Worm (Caenorhabditis elegans) whole organism, mixed stage, embryonic: ENCODE results near the gene F45G2.7.
A peak's percentile ranks its signal among the peaks of the same experiment; 100 is the strongest.

Source experiments
- M03D4.4 ChIP-seq: sonication (generic microtip); optimal IDR thresholded peaks from 2 replicates; lab custom pipeline; 2017; ENCODE audit warnings: mild to moderate bottlenecking, missing genetic modification characterization, missing compliant biosample characterization
- bed-3 ChIP-seq: fragments of 200-800 bp; sonication (Bioruptor generic); optimal IDR thresholded peaks from 3 replicates; lab custom pipeline; 2018; ENCODE audit warnings: mild to moderate bottlenecking, missing genetic modification characterization, moderate library complexity, missing compliant biosample characterization
- blmp-1 ChIP-seq: fragments of 150-350 bp; optimal IDR thresholded peaks from 2 replicates; lab custom pipeline; 2014; ENCODE audit warnings: missing biosample characterization, missing genetic modification characterization
- ceh-39 ChIP-seq: fragments of 150-350 bp; optimal IDR thresholded peaks from 2 replicates; lab custom pipeline; 2014; ENCODE audit warnings: missing biosample characterization, missing genetic modification characterization
- ceh-43 ChIP-seq: fragments of 200-800 bp; sonication (Bioruptor generic); optimal IDR thresholded peaks from 2 replicates; lab custom pipeline; 2018; ENCODE audit warnings: mild to moderate bottlenecking, missing genetic modification characterization, moderate library complexity, missing compliant biosample characterization
- ceh-83 ChIP-seq: fragments of 200-800 bp; sonication (Bioruptor generic); optimal IDR thresholded peaks from 2 replicates; lab custom pipeline; 2018; ENCODE audit warnings: mild to moderate bottlenecking, missing genetic modification characterization, missing compliant biosample characterization
- ces-1 ChIP-seq: fragments of 150-350 bp; optimal IDR thresholded peaks from 2 replicates; lab custom pipeline; 2014; ENCODE audit warnings: missing biosample characterization, missing genetic modification reagents, missing genetic modification characterization
- cnd-1 ChIP-seq: fragments of 200-800 bp; sonication (Bioruptor generic); optimal IDR thresholded peaks from 2 replicates; lab custom pipeline; 2018; ENCODE audit warnings: mild to moderate bottlenecking, missing genetic modification characterization, missing compliant biosample characterization
- drap-1 ChIP-seq: fragments of 200-800 bp; sonication (Bioruptor generic); optimal IDR thresholded peaks from 3 replicates; lab custom pipeline; 2018; ENCODE audit warnings: mild to moderate bottlenecking, missing genetic modification characterization, missing compliant biosample characterization
- elt-1 ChIP-seq: sonication (generic microtip); optimal IDR thresholded peaks from 2 replicates; lab custom pipeline; 2017; ENCODE audit warnings: missing genetic modification characterization, mild to moderate bottlenecking, missing compliant biosample characterization, antibody characterized with exemption, moderate library complexity, borderline replicate concordance; ENCODE audit not compliant: insufficient read depth
- elt-3 ChIP-seq: fragments of 150-350 bp; optimal IDR thresholded peaks from 2 replicates; lab custom pipeline; 2014; ENCODE audit warnings: missing biosample characterization, missing genetic modification characterization
- flh-1 ChIP-seq: fragments of 200-800 bp; sonication (Bioruptor generic); optimal IDR thresholded peaks from 2 replicates; lab custom pipeline; 2018; ENCODE audit warnings: mild to moderate bottlenecking, missing genetic modification characterization, moderate library complexity, missing compliant biosample characterization
- ham-2 ChIP-seq: fragments of 200-800 bp; sonication (Bioruptor generic); optimal IDR thresholded peaks from 2 replicates; lab custom pipeline; 2018; ENCODE audit warnings: mild to moderate bottlenecking, missing genetic modification characterization, missing compliant biosample characterization
- hlh-1 ChIP-seq: fragments of 150-350 bp; optimal IDR thresholded peaks from 2 replicates; lab custom pipeline; 2014; ENCODE audit warnings: missing biosample characterization, missing genetic modification reagents, missing genetic modification characterization
- lin-13 ChIP-seq: fragments of 150-350 bp; optimal IDR thresholded peaks from 2 replicates; lab custom pipeline; 2014; ENCODE audit warnings: missing biosample characterization, missing genetic modification characterization
- lin-32 ChIP-seq: fragments of 200-800 bp; sonication (Bioruptor generic); optimal IDR thresholded peaks from 2 replicates; lab custom pipeline; 2018; ENCODE audit warnings: mild to moderate bottlenecking, missing genetic modification characterization, missing compliant biosample characterization
- lsy-2 ChIP-seq: fragments of 150-350 bp; optimal IDR thresholded peaks from 2 replicates; lab custom pipeline; 2014; ENCODE audit warnings: missing biosample characterization, missing genetic modification characterization
- mab-5 ChIP-seq: fragments of 150-350 bp; optimal IDR thresholded peaks from 2 replicates; lab custom pipeline; 2014; ENCODE audit warnings: missing biosample characterization, missing genetic modification characterization
- mls-2 ChIP-seq: sonication (generic microtip); optimal IDR thresholded peaks from 2 replicates; lab custom pipeline; 2016; ENCODE audit warnings: mild to moderate bottlenecking, missing genetic modification characterization, moderate library complexity, missing compliant biosample characterization
- nhr-12 ChIP-seq: fragments of 150-350 bp; optimal IDR thresholded peaks from 2 replicates; lab custom pipeline; 2014; ENCODE audit warnings: missing biosample characterization, missing genetic modification characterization
- nhr-2 ChIP-seq: fragments of 150-350 bp; optimal IDR thresholded peaks from 2 replicates; lab custom pipeline; 2014; ENCODE audit warnings: missing biosample characterization, missing genetic modification characterization
- nhr-237 ChIP-seq: fragments of 150-350 bp; optimal IDR thresholded peaks from 2 replicates; lab custom pipeline; 2014; ENCODE audit warnings: missing biosample characterization, missing genetic modification characterization
- nhr-28 ChIP-seq: fragments of 150-350 bp; optimal IDR thresholded peaks from 2 replicates; lab custom pipeline; 2014; ENCODE audit warnings: missing biosample characterization, missing genetic modification characterization
- nhr-76 ChIP-seq: sonication (generic microtip); optimal IDR thresholded peaks from 2 replicates; lab custom pipeline; 2017; ENCODE audit warnings: missing biosample characterization, missing genetic modification characterization
- pha-4 ChIP-seq: fragments of 150-350 bp; optimal IDR thresholded peaks from 2 replicates; lab custom pipeline; 2018; ENCODE audit warnings: missing biosample characterization, missing genetic modification reagents, missing genetic modification characterization
- sem-2 ChIP-seq: fragments of 200-800 bp; sonication (Bioruptor generic); optimal IDR thresholded peaks from 2 replicates; lab custom pipeline; 2018; ENCODE audit warnings: mild to moderate bottlenecking, missing genetic modification characterization, missing compliant biosample characterization
- snpc-4 ChIP-seq: fragments of 150-350 bp; optimal IDR thresholded peaks from 2 replicates; lab custom pipeline; 2014; ENCODE audit warnings: missing biosample characterization, missing genetic modification characterization
- sptf-1 ChIP-seq: sonication (generic microtip); optimal IDR thresholded peaks from 2 replicates; lab custom pipeline; 2017; ENCODE audit warnings: mild to moderate bottlenecking, missing genetic modification characterization, moderate library complexity, missing compliant biosample characterization
- tbx-8 ChIP-seq: fragments of 200-800 bp; sonication (Bioruptor generic); optimal IDR thresholded peaks from 2 replicates; lab custom pipeline; 2018; ENCODE audit warnings: mild to moderate bottlenecking, missing genetic modification characterization, moderate library complexity, missing compliant biosample characterization
- unc-120 ChIP-seq: sonication (generic microtip); optimal IDR thresholded peaks from 2 replicates; lab custom pipeline; 2017; ENCODE audit warnings: missing genetic modification characterization, missing compliant biosample characterization; ENCODE audit not compliant: poor library complexity, severe bottlenecking
- unc-39 ChIP-seq: fragments of 150-350 bp; optimal IDR thresholded peaks from 2 replicates; lab custom pipeline; 2014; ENCODE audit warnings: missing biosample characterization, missing genetic modification characterization
- unc-62 ChIP-seq: fragments of 150-350 bp; optimal IDR thresholded peaks from 2 replicates; lab custom pipeline; 2014; ENCODE audit warnings: missing biosample characterization, missing genetic modification reagents, missing genetic modification characterization
- zip-8 ChIP-seq: fragments of 150-350 bp; optimal IDR thresholded peaks from 2 replicates; lab custom pipeline; 2014; ENCODE audit warnings: missing biosample characterization, missing genetic modification characterization
- ztf-11 ChIP-seq: fragments of 150-350 bp; optimal IDR thresholded peaks from 2 replicates; lab custom pipeline; 2014; ENCODE audit warnings: missing biosample characterization, missing genetic modification characterization

The F45G2.7 gene

DNA sequence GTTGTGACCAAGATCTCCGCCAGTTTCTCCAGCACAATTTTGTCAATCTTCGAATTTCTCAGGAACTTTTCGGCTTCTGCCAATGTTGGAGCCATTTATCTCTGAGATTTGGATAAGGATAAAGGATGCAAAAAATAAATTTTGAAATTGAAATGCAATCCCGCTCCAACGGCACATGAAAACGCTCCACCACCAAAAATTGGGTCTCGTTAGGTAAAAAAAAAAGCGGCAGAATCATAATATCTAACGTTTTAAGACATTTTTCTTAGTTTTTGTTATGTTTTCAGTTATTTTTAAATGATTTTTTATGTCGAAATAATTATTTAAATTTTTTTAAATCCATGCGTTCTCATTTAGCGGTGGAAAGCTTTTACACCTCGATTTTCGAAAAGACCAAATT lies at the start of gene F45G2.7:
F45G2.7 (minus strand) TSS at position 101 of the 400 bp plus-strand sequence.
- TF ChIP-seq lin-32 (GFP tag; lab: Kevin White, UChicago) (no peak), elt-1 (tag; lab: Kevin White, UChicago) (no peak), ztf-11 (tag; lab: Kevin White, UChicago) (no peak), ceh-83 (GFP tag; lab: Kevin White, UChicago) (no peak), nhr-76 (tag; lab: Kevin White, UChicago) (no peak), unc-62 (GFP tag; lab: Kevin White, UChicago) (no peak), flh-1 (no peak), M03D4.4 (tag; lab: Kevin White, UChicago) (no peak), snpc-4 (no peak), nhr-28 (no peak), nhr-12 (tag; lab: Kevin White, UChicago) (no peak), ham-2 (GFP tag; lab: Kevin White, UChicago) (no peak), unc-39 (tag; lab: Kevin White, UChicago) (no peak), lsy-2 (no peak), zip-8 (no peak), lin-13 (tag; lab: Kevin White, UChicago) (no peak), sem-2 (GFP tag; lab: Kevin White, UChicago) (no peak), nhr-237 (tag; lab: Kevin White, UChicago) (no peak), unc-120 (tag; lab: Kevin White, UChicago) (no peak), hlh-1 (tag; lab: Kevin White, UChicago) (no peak)

ce11 chrIII:13484024-13484423 lies 49.7 kb upstream of the F45G2.7 start, which contains the start of gene acc-4:
acc-4 (minus strand) TSS chrIII:13484124.
- TF ChIP-seq flh-1 (no peak), nhr-2 (no peak), mab-5 (tag; lab: Kevin White, UChicago) (no peak), snpc-4 (no peak), unc-120 (tag; lab: Kevin White, UChicago) (no peak), lin-32 (GFP tag; lab: Kevin White, UChicago) (no peak), unc-62 (GFP tag; lab: Kevin White, UChicago) (no peak), ham-2 (GFP tag; lab: Kevin White, UChicago) (no peak), nhr-237 (tag; lab: Kevin White, UChicago) (no peak), ceh-39 (tag; lab: Kevin White, UChicago) (no peak), cnd-1 (tag; lab: Kevin White, UChicago) (no peak), zip-8 (no peak), unc-39 (tag; lab: Kevin White, UChicago) (no peak), blmp-1 (tag; lab: Kevin White, UChicago) (no peak), elt-3 (tag; lab: Kevin White, UChicago) (no peak), ces-1 (GFP tag; lab: Kevin White, UChicago) (no peak), mls-2 (no peak), tbx-8 (no peak), ceh-43 (GFP tag; lab: Kevin White, UChicago) (no peak), lsy-2 (no peak)

DNA sequence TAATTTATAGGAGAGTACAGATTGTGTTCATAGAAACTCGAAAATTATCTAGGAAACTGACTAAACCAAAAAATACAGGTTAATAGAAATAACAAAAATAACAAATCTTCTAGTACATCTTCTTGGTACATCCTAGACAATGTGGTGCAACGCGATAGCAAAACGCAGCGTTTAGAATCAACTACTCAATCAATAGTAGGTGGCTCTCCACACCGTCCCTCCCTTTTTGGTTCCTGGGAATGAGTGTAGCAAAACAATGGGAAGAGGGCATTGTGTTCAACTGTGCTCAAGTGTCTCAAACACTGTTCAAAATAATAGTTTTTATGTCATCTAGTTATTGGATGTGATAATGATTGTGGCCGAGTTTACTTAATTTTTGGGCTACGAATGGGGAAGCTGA lies 42.4 kb upstream of the F45G2.7 start, which contains the start of gene T27E9.6:
T27E9.6 (minus strand) TSS at position 101 of the 400 bp plus-strand sequence.
- TF ChIP-seq pha-4 (no peak), nhr-76 (tag; lab: Kevin White, UChicago) (no peak), elt-1 (tag; lab: Kevin White, UChicago) (no peak), flh-1 (no peak), zip-8 (no peak), ces-1 (GFP tag; lab: Kevin White, UChicago) (no peak), snpc-4 (no peak), ham-2 (GFP tag; lab: Kevin White, UChicago) (no peak)

ce11 chrIII:13474482-13474881 lies 40.2 kb upstream of the F45G2.7 start:
- TF ChIP-seq lin-32 (GFP tag; lab: Kevin White, UChicago) (no peak), cnd-1 (tag; lab: Kevin White, UChicago) (peak; percentile 54)

DNA sequence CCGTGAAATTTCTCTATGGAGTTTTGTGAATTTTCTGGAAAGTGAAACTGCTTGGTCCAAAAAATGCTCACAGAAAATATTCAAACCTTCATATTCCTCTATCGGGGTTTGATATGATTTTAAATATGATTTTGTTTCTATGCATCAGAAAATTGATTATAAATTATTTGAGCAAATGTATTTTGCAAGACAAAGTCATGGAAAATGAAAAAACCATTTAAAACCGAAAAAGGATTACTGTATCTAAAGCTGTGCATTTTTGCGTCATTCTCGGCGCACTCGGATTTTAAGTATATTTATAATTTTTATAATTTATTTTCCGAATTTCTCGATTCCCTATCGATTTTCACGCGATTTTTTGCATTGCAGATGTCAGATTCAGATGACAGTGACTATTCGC lies 37.2 kb upstream of the F45G2.7 start, which contains the start of gene pssy-2:
pssy-2 (plus strand) TSS at position 301 of the 400 bp plus-strand sequence.
- TF ChIP-seq pha-4: no peak
- TF ChIP-seq lsy-2: no peak
- no peak for TF ChIP-seq lin-32 (GFP tag; lab: Kevin White, UChicago)
- TF ChIP-seq snpc-4: no peak
- TF ChIP-seq zip-8: no peak
- TF ChIP-seq drap-1 (GFP tag; lab: Kevin White, UChicago): no peak
- no peak for TF ChIP-seq elt-1 (tag; lab: Kevin White, UChicago)
- TF ChIP-seq M03D4.4 (tag; lab: Kevin White, UChicago): no peak
- no peak for TF ChIP-seq blmp-1 (tag; lab: Kevin White, UChicago)
- no peak for TF ChIP-seq nhr-28
- no peak for TF ChIP-seq ceh-39 (tag; lab: Kevin White, UChicago)
- no peak for TF ChIP-seq tbx-8
- no peak for TF ChIP-seq hlh-1 (tag; lab: Kevin White, UChicago)
- no peak for TF ChIP-seq sptf-1 (tag; lab: Kevin White, UChicago)
- TF ChIP-seq lin-13 (tag; lab: Kevin White, UChicago): no peak
- TF ChIP-seq ces-1 (GFP tag; lab: Kevin White, UChicago): no peak
- no peak for TF ChIP-seq nhr-2
- TF ChIP-seq bed-3 (GFP tag; lab: Kevin White, UChicago): no peak
- no peak for TF ChIP-seq unc-120 (tag; lab: Kevin White, UChicago)
- no peak for TF ChIP-seq nhr-76 (tag; lab: Kevin White, UChicago)
